Fruit fly (Drosophila melanogaster) whole organism, embryonic: ENCODE measurements around the gene Mkp3.
A peak's percentile ranks its signal among the peaks of the same experiment; 100 is the strongest.

Experiments used
- Atf-2 ChIP-seq: fragments of 200-800 bp; sonication (Bioruptor generic); optimal IDR thresholded peaks from 2 replicates; lab custom pipeline; 2016; ENCODE audit warnings: missing biosample characterization, missing genetic modification characterization
- Blimp-1 ChIP-seq: fragments of 200-800 bp; sonication (Bioruptor generic); optimal IDR thresholded peaks from 3 replicates; lab custom pipeline; 2018; ENCODE audit warnings: missing biosample characterization, missing genetic modification characterization, mild to moderate bottlenecking, moderate library complexity, missing genetic modification reagents
- CG1024 ChIP-seq: fragments of 200-800 bp; sonication (Bioruptor generic); IDR thresholded peaks from 2 replicates; pipeline ENCODE4 v1.3.6; 2022; ENCODE audit warnings: missing biosample characterization, missing genetic modification characterization
- CG10274 ChIP-seq: fragments of 200-800 bp; sonication (Bioruptor generic); optimal IDR thresholded peaks from 3 replicates; lab custom pipeline; 2017; ENCODE audit warnings: missing biosample characterization, mild to moderate bottlenecking, missing genetic modification characterization
- CG10462 ChIP-seq: fragments of 200-800 bp; sonication (Bioruptor generic); optimal IDR thresholded peaks from 2 replicates; lab custom pipeline; 2016; ENCODE audit warnings: missing biosample characterization, missing genetic modification characterization
- CG11247 ChIP-seq: fragments of 200-800 bp; sonication (Bioruptor generic); IDR thresholded peaks from 2 replicates; pipeline ENCODE4 v1.3.6; 2022; ENCODE audit warnings: missing biosample characterization, missing genetic modification characterization
- CG13296 ChIP-seq: fragments of 200-800 bp; sonication (Bioruptor generic); optimal IDR thresholded peaks from 3 replicates; lab custom pipeline; 2018; ENCODE audit warnings: missing biosample characterization, mild to moderate bottlenecking, missing genetic modification characterization
- CG13424 ChIP-seq: fragments of 200-800 bp; sonication (Bioruptor generic); optimal IDR thresholded peaks from 2 replicates; lab custom pipeline; 2019; ENCODE audit warnings: missing biosample characterization, mild to moderate bottlenecking, missing genetic modification characterization, moderate library complexity
- CG14667 ChIP-seq: fragments of 200-800 bp; sonication (Bioruptor generic); IDR thresholded peaks from 2 replicates; pipeline ENCODE4 v1.3.6; 2022; ENCODE audit warnings: missing biosample characterization, missing genetic modification characterization
- CG14965 ChIP-seq: fragments of 200-800 bp; sonication (Bioruptor generic); optimal IDR thresholded peaks from 2 replicates; lab custom pipeline; 2016; ENCODE audit warnings: missing biosample characterization, missing genetic modification characterization, borderline replicate concordance
- CG15011 ChIP-seq: fragments of 200-800 bp; sonication (Bioruptor generic); optimal IDR thresholded peaks from 3 replicates; lab custom pipeline; 2018; ENCODE audit warnings: missing biosample characterization, mild to moderate bottlenecking, missing genetic modification characterization
- CG15601 ChIP-seq: fragments of 200-800 bp; sonication (Bioruptor generic); optimal IDR thresholded peaks from 3 replicates; lab custom pipeline; 2019; ENCODE audit warnings: missing biosample characterization, mild to moderate bottlenecking, missing genetic modification characterization, moderate library complexity
- CG17361 ChIP-seq: fragments of 200-800 bp; sonication (Bioruptor generic); IDR thresholded peaks from 3 replicates; pipeline ENCODE4 v1.3.6; 2022; ENCODE audit warnings: missing biosample characterization, missing genetic modification characterization
- CG18011 ChIP-seq: fragments of 200-800 bp; sonication (Bioruptor generic); optimal IDR thresholded peaks from 2 replicates; lab custom pipeline; 2017; ENCODE audit warnings: missing biosample characterization, missing genetic modification characterization, mild to moderate bottlenecking, moderate library complexity, missing genotype
- CG18262 ChIP-seq: fragments of 200-800 bp; optimal IDR thresholded peaks from 3 replicates; lab custom pipeline; 2019; ENCODE audit warnings: missing biosample characterization, mild to moderate bottlenecking, missing genetic modification characterization, moderate library complexity
- CG18476 ChIP-seq: fragments of 200-800 bp; sonication (Bioruptor generic); optimal IDR thresholded peaks from 2 replicates; lab custom pipeline; 2016; ENCODE audit warnings: missing biosample characterization, mild to moderate bottlenecking, missing genetic modification characterization
- CG2889 ChIP-seq: fragments of 200-800 bp; sonication (Bioruptor generic); IDR thresholded peaks from 3 replicates; pipeline ENCODE4 v1.3.6; 2022; ENCODE audit warnings: missing biosample characterization, missing genetic modification characterization
- CG3407 ChIP-seq: fragments of 200-800 bp; sonication (Bioruptor generic); optimal IDR thresholded peaks from 2 replicates; lab custom pipeline; 2018; ENCODE audit warnings: missing biosample characterization, mild to moderate bottlenecking, missing genetic modification characterization
- CG4424 ChIP-seq: fragments of 200-800 bp; sonication (Bioruptor generic); optimal IDR thresholded peaks from 3 replicates; lab custom pipeline; 2016; ENCODE audit warnings: missing biosample characterization, missing genetic modification characterization
- CG6254 ChIP-seq: fragments of 200-800 bp; sonication (Bioruptor generic); optimal IDR thresholded peaks from 3 replicates; lab custom pipeline; 2017; ENCODE audit warnings: mild to moderate bottlenecking, missing biosample characterization, missing genetic modification reagents, missing genetic modification characterization
- CG6654 ChIP-seq: fragments of 200-800 bp; sonication (Bioruptor generic); optimal IDR thresholded peaks from 2 replicates; lab custom pipeline; 2017; ENCODE audit warnings: missing biosample characterization, mild to moderate bottlenecking, missing genetic modification characterization
- CG6765 ChIP-seq: fragments of 200-800 bp; sonication (Bioruptor generic); optimal IDR thresholded peaks from 3 replicates; lab custom pipeline; 2017; ENCODE audit warnings: missing biosample characterization, mild to moderate bottlenecking, missing genetic modification characterization
- CG7745 ChIP-seq: fragments of 200-800 bp; sonication (Bioruptor generic); optimal IDR thresholded peaks from 2 replicates; lab custom pipeline; 2018; ENCODE audit warnings: missing biosample characterization, mild to moderate bottlenecking, missing genetic modification characterization, moderate library complexity
- CG7786 ChIP-seq: fragments of 200-800 bp; sonication (Bioruptor generic); optimal IDR thresholded peaks from 2 replicates; lab custom pipeline; 2016; ENCODE audit warnings: missing biosample characterization, missing genetic modification characterization
- CG7839 ChIP-seq: fragments of 200-800 bp; sonication (Bioruptor generic); optimal IDR thresholded peaks from 3 replicates; lab custom pipeline; 2018; ENCODE audit warnings: missing biosample characterization, mild to moderate bottlenecking, missing genetic modification characterization, moderate library complexity
- H2.0 ChIP-seq: fragments of 200-800 bp; sonication (Bioruptor generic); IDR thresholded peaks from 2 replicates; pipeline ENCODE4 v1.3.6; 2022; ENCODE audit warnings: missing biosample characterization, missing genetic modification characterization
- HmgZ ChIP-seq: fragments of 200-800 bp; sonication (Bioruptor generic); optimal IDR thresholded peaks from 2 replicates; lab custom pipeline; 2018; ENCODE audit warnings: missing biosample characterization, mild to moderate bottlenecking, missing genetic modification characterization
- Hmr ChIP-seq: fragments of 200-800 bp; sonication (Bioruptor generic); optimal IDR thresholded peaks from 3 replicates; lab custom pipeline; 2017; ENCODE audit warnings: mild to moderate bottlenecking, missing biosample characterization, missing genetic modification reagents, missing genetic modification characterization
- MBD-R2 ChIP-seq: fragments of 200-800 bp; sonication (Bioruptor generic); IDR thresholded peaks from 2 replicates; pipeline ENCODE4 v1.3.6; 2022; ENCODE audit warnings: missing biosample characterization, missing genetic modification characterization
- NK7.1 ChIP-seq: fragments of 200-800 bp; sonication (Bioruptor generic); optimal IDR thresholded peaks from 3 replicates; lab custom pipeline; 2016; ENCODE audit warnings: missing biosample characterization, missing genetic modification characterization
- Pdp1 ChIP-seq, 2 experiments: fragments of 200-800 bp; sonication (Bioruptor generic); optimal IDR thresholded peaks; 3 replicates each; lab custom pipeline; 2016; ENCODE audit warnings: missing biosample characterization in 2 of 2, missing genetic modification characterization in 2 of 2, mild to moderate bottlenecking in 1 of 2, moderate library complexity in 1 of 2
- Rx ChIP-seq: fragments of 200-800 bp; sonication (Bioruptor generic); IDR thresholded peaks from 2 replicates; pipeline ENCODE4 v1.3.6; 2022; ENCODE audit warnings: missing biosample characterization, missing genetic modification characterization
- bsh ChIP-seq, 2 experiments: fragments of 200-800 bp; sonication (Bioruptor generic); optimal IDR thresholded peaks; 2 replicates each; lab custom pipeline; 2017 to 2018; ENCODE audit warnings: mild to moderate bottlenecking in 2 of 2, missing biosample characterization in 2 of 2, missing genetic modification characterization in 2 of 2, moderate library complexity in 1 of 2
- chif ChIP-seq, 2 experiments: fragments of 200-800 bp; sonication (Bioruptor generic); optimal IDR thresholded peaks; 3 replicates each; lab custom pipeline; 2016; ENCODE audit warnings: missing biosample characterization in 2 of 2, missing genetic modification characterization in 2 of 2
- fd96Cb ChIP-seq: fragments of 200-800 bp; sonication (Bioruptor generic); optimal IDR thresholded peaks from 2 replicates; lab custom pipeline; 2018; ENCODE audit warnings: missing biosample characterization, mild to moderate bottlenecking, missing genetic modification characterization, moderate library complexity
- gcm2 ChIP-seq: fragments of 200-800 bp; sonication (Bioruptor generic); optimal IDR thresholded peaks from 2 replicates; lab custom pipeline; 2016; ENCODE audit warnings: missing biosample characterization, missing genetic modification characterization
- grau ChIP-seq: fragments of 200-800 bp; optimal IDR thresholded peaks from 3 replicates; lab custom pipeline; 2019; ENCODE audit warnings: missing biosample characterization, mild to moderate bottlenecking, missing genetic modification characterization, moderate library complexity
- gro ChIP-seq: fragments of 200-800 bp; sonication (Bioruptor generic); optimal IDR thresholded peaks from 2 replicates; lab custom pipeline; 2016; ENCODE audit warnings: missing biosample characterization, missing genetic modification characterization
- insv ChIP-seq, 2 experiments: fragments of 200-800 bp; sonication (Bioruptor generic); optimal IDR thresholded peaks; 3 replicates each; lab custom pipeline; 2016 to 2018; ENCODE audit warnings: missing biosample characterization in 2 of 2, missing genetic modification characterization in 2 of 2
- mam ChIP-seq: fragments of 200-800 bp; sonication (Bioruptor generic); optimal IDR thresholded peaks from 3 replicates; lab custom pipeline; 2016; ENCODE audit warnings: missing biosample characterization, missing genetic modification characterization
- onecut ChIP-seq: fragments of 200-800 bp; sonication (Bioruptor generic); IDR thresholded peaks from 2 replicates; pipeline ENCODE4 v1.3.6; 2022; ENCODE audit warnings: missing biosample characterization, missing genetic modification characterization
- pros ChIP-seq: fragments of 200-800 bp; sonication (Bioruptor generic); optimal IDR thresholded peaks from 3 replicates; lab custom pipeline; 2019; ENCODE audit warnings: missing biosample characterization, mild to moderate bottlenecking, missing genetic modification characterization, moderate library complexity
- psq ChIP-seq: fragments of 200-800 bp; sonication (Bioruptor generic); optimal IDR thresholded peaks from 2 replicates; lab custom pipeline; 2017; ENCODE audit warnings: missing biosample characterization, missing genetic modification characterization
- row ChIP-seq: fragments of 200-800 bp; sonication (Bioruptor generic); IDR thresholded peaks from 3 replicates; pipeline ENCODE4 v1.3.6; 2022; ENCODE audit warnings: missing biosample characterization, missing genetic modification characterization
- sens ChIP-seq: fragments of 200-800 bp; sonication (Bioruptor generic); peaks from one replicate; lab custom pipeline; 2016; ENCODE audit warnings: missing biosample characterization, missing genetic modification characterization
- sug ChIP-seq: fragments of 200-800 bp; optimal IDR thresholded peaks from 2 replicates; lab custom pipeline; 2019; ENCODE audit warnings: missing biosample characterization, mild to moderate bottlenecking, missing genetic modification characterization, moderate library complexity
- tgo ChIP-seq: fragments of 200-800 bp; sonication (Bioruptor generic); IDR thresholded peaks from 3 replicates; pipeline ENCODE4 v1.3.6; 2022; ENCODE audit warnings: missing biosample characterization, missing genetic modification characterization
- trem ChIP-seq: fragments of 200-800 bp; optimal IDR thresholded peaks from 3 replicates; lab custom pipeline; 2019; ENCODE audit warnings: missing biosample characterization, mild to moderate bottlenecking, missing genetic modification characterization, moderate library complexity
- ttk ChIP-seq: fragments of 200-800 bp; sonication (Bioruptor generic); IDR thresholded peaks from 2 replicates; pipeline ENCODE4 v2.1.2; 2022; ENCODE audit warnings: missing biosample characterization, missing genetic modification characterization
- zfh2 ChIP-seq: fragments of 200-800 bp; sonication (Bioruptor generic); optimal IDR thresholded peaks from 2 replicates; lab custom pipeline; 2016; ENCODE audit warnings: missing biosample characterization, missing genetic modification characterization

Mkp3 gene

dm6 chr3L:19042501-19042900 is 43.7 kb downstream of the Mkp3 start (continued):
- peak; percentile 92 for TF ChIP-seq CG7839 (tag; lab: Kevin White, UChicago)
- TF ChIP-seq CG18262: peak; percentile 97
- no peak for TF ChIP-seq gro (GFP tag; lab: Kevin White, UChicago)
- TF ChIP-seq fd96Cb (tag; lab: Kevin White, UChicago): peak; percentile 92
- peak; percentile 55 for TF ChIP-seq CG15011 (GFP tag; lab: Kevin White, UChicago)
- peak; percentile 18 for TF ChIP-seq CG18011
- peak; percentile 36 for TF ChIP-seq CG10274
- TF ChIP-seq MBD-R2 (GFP tag; lab: Robert Waterston, UW): no peak
- peak; percentile 59 for TF ChIP-seq Hmr (GFP tag; lab: Kevin White, UChicago)
- peak; percentile 91 for TF ChIP-seq Blimp-1 (GFP tag; lab: Kevin White, UChicago)
- peak; percentile 46; the same call in 1 of the 2 replicates for TF ChIP-seq H2.0 (GFP tag; lab: Robert Waterston, UW)
- peak; percentile 40 for TF ChIP-seq CG10462
- peak; percentile 4 for TF ChIP-seq gcm2
- TF ChIP-seq Atf-2 (GFP tag; lab: Kevin White, UChicago): peak; percentile 4
- no peak for TF ChIP-seq zfh2
- no peak for TF ChIP-seq CG11247 (GFP tag; lab: Robert Waterston, UW)
- TF ChIP-seq CG2889: peak; percentile 50; the same call in 1 of the 3 replicates
- peak; percentile 13 to 63 for TF ChIP-seq chif (GFP tag; optimal IDR thresholded peaks at IDR 0.05; lab: Kevin White, UChicago)
- TF ChIP-seq CG7745 (tag; lab: Kevin White, UChicago): peak; percentile 62
- peak; percentile 69 for TF ChIP-seq CG18476 (GFP tag; lab: Kevin White, UChicago)
- TF ChIP-seq CG6254 (GFP tag; lab: Kevin White, UChicago): peak; percentile 85
- TF ChIP-seq psq (GFP tag; lab: Kevin White, UChicago): peak; percentile 26
- TF ChIP-seq insv (GFP tag; optimal IDR thresholded peaks at IDR 0.05; lab: Kevin White, UChicago): peak in 1 of 2 experiments; percentile 6
- peak; percentile 93 for TF ChIP-seq sens (GFP tag; lab: Kevin White, UChicago)
- TF ChIP-seq ttk (GFP tag; lab: Robert Waterston, UW): peak; percentile 61; the same call in 1 of the 2 replicates
- TF ChIP-seq CG7786 (GFP tag; lab: Kevin White, UChicago): no peak
- no peak for TF ChIP-seq mam (GFP tag; lab: Kevin White, UChicago)
- peak; percentile 79 for TF ChIP-seq row (GFP tag; lab: Robert Waterston, UW)
- TF ChIP-seq tgo (GFP tag; lab: Robert Waterston, UW): peak; percentile 65
- peak; percentile 95 for TF ChIP-seq CG17361
- TF ChIP-seq onecut (GFP tag; lab: Robert Waterston, UW): peak; percentile 55
- TF ChIP-seq grau (tag; lab: Kevin White, UChicago): peak; percentile 89
- peak; percentile 84 for TF ChIP-seq CG4424 (GFP tag; lab: Kevin White, UChicago)
- no peak for TF ChIP-seq NK7.1 (GFP tag; lab: Kevin White, UChicago)
- TF ChIP-seq CG14667 (GFP tag; lab: Robert Waterston, UW): peak; percentile 58; the same call in 1 of the 2 replicates
- peak; percentile 94 for TF ChIP-seq trem (tag; lab: Kevin White, UChicago)
- peak; percentile 39 for TF ChIP-seq HmgZ (tag; lab: Kevin White, UChicago)
- peak; percentile 79 for TF ChIP-seq CG3407 (GFP tag; lab: Kevin White, UChicago)
- peak; percentile 57; the same call in 1 of the 2 replicates for TF ChIP-seq CG1024 (GFP tag; lab: Robert Waterston, UW)
- peak; percentile 52 for TF ChIP-seq CG13296 (GFP tag; lab: Kevin White, UChicago)
- TF ChIP-seq Pdp1 (GFP tag; optimal IDR thresholded peaks at IDR 0.05; lab: Kevin White, UChicago): peak; percentile 16 to 46
- TF ChIP-seq bsh (GFP tag; optimal IDR thresholded peaks at IDR 0.05; lab: Kevin White, UChicago): peak; percentile 82 to 92
- TF ChIP-seq pros (GFP tag; lab: Kevin White, UChicago): peak; percentile 4
- TF ChIP-seq CG13424 (tag; lab: Kevin White, UChicago): peak; percentile 89
- peak; percentile 90 for TF ChIP-seq CG15601
- TF ChIP-seq CG6765: no peak
- TF ChIP-seq CG6654 (GFP tag; lab: Kevin White, UChicago): peak; percentile 54
- no peak for TF ChIP-seq CG14965 (GFP tag; lab: Kevin White, UChicago)
- peak; percentile 35 for TF ChIP-seq sug (tag; lab: Kevin White, UChicago)
- peak; percentile 21; the same call in 1 of the 2 replicates for TF ChIP-seq Rx (GFP tag; lab: Robert Waterston, UW)
